Worm (Caenorhabditis elegans) whole organism, late embryonic: Measurements from ENCODE around the gene pnp-1.

Experiments used
- C08G9.2 ChIP-seq: sonication (generic microtip); optimal IDR thresholded peaks from 2 replicates; lab custom pipeline; 2016; ENCODE audit warnings: mild to moderate bottlenecking, missing genetic modification characterization, moderate library complexity, missing compliant biosample characterization
- ama-1 ChIP-seq: fragments of 150-350 bp; optimal IDR thresholded peaks from 2 replicates; lab custom pipeline; 2014
- ceh-18 ChIP-seq: sonication (generic microtip); optimal IDR thresholded peaks from 2 replicates; lab custom pipeline; 2016; ENCODE audit warnings: missing genetic modification characterization, missing compliant biosample characterization
- ceh-24 ChIP-seq: sonication (generic microtip); optimal IDR thresholded peaks from 2 replicates; lab custom pipeline; 2016; ENCODE audit warnings: mild to moderate bottlenecking, missing genetic modification characterization, missing compliant biosample characterization
- dmd-4 ChIP-seq: sonication (generic microtip); optimal IDR thresholded peaks from 2 replicates; lab custom pipeline; 2016; ENCODE audit warnings: borderline replicate concordance, missing genetic modification characterization, missing compliant biosample characterization
- fkh-10 ChIP-seq: fragments of 150-350 bp; optimal IDR thresholded peaks from 2 replicates; lab custom pipeline; 2014; ENCODE audit warnings: missing biosample characterization, missing genetic modification reagents, missing genetic modification characterization
- nhr-232 ChIP-seq: sonication (generic microtip); optimal IDR thresholded peaks from 2 replicates; lab custom pipeline; 2016; ENCODE audit warnings: missing genetic modification characterization, missing compliant biosample characterization
- ref-2 ChIP-seq: sonication (generic microtip); optimal IDR thresholded peaks from 2 replicates; lab custom pipeline; 2016; ENCODE audit warnings: missing genetic modification characterization, missing compliant biosample characterization
- sdc-2 ChIP-seq: sonication (generic microtip); optimal IDR thresholded peaks from 2 replicates; lab custom pipeline; 2016; ENCODE audit warnings: missing genotype, missing genetic modification characterization, missing compliant biosample characterization
- unc-55 ChIP-seq: sonication (generic microtip); optimal IDR thresholded peaks from 2 replicates; lab custom pipeline; 2017; ENCODE audit warnings: missing biosample characterization, missing genetic modification reagents, missing genetic modification characterization

DNA sequence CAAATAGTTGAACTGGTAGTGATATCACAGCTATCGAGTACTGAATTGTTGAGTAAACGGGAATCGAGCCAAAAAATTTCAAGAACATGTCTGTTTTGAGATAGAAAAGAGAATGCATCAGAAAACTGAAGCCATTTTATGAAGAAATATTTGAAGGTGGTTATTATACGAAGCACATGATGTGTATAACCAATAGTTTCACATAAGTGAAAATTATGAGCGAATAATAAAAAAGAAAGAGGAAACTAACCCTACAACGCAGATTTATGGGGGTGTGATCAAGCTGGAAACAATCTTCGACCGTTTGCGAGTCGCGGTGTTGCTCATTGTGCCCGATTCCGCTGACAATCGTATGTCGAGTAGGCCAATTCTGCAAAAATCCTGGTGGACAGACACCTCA is 24.8 kb downstream of the pnp-1 start, which contains the start of gene srh-282:
- no peak for TF ChIP-seq dmd-4 (tag; lab: Kevin White, UChicago)
- TF ChIP-seq unc-55, result no peak
- no peak for TF ChIP-seq ceh-18
- TF ChIP-seq nhr-232, result no peak
- TF ChIP-seq ceh-24 (tag; lab: Kevin White, UChicago), result no peak
- no peak for TF ChIP-seq C08G9.2 (tag; lab: Kevin White, UChicago)
- no peak for TF ChIP-seq sdc-2
- TF ChIP-seq fkh-10 (GFP tag; lab: Kevin White, UChicago), result no peak
- TF ChIP-seq ama-1 (lab: Kevin White, UChicago), result no peak
- TF ChIP-seq ref-2 (tag; lab: Kevin White, UChicago), result no peak
